Fruit fly (Drosophila melanogaster) whole organism, embryonic: ENCODE measurements around the gene wcy.

Experiments
- B-H1 ChIP-seq: fragments of 200-800 bp; sonication (Bioruptor generic); IDR thresholded peaks from 3 replicates; pipeline ENCODE4 v1.3.6; 2022; ENCODE audit warnings: missing biosample characterization, missing genetic modification characterization
- Bdp1 ChIP-seq: fragments of 200-800 bp; sonication (Bioruptor generic); optimal IDR thresholded peaks from 3 replicates; lab custom pipeline; 2016; ENCODE audit warnings: missing biosample characterization, missing genetic modification characterization
- Blimp-1 ChIP-seq: fragments of 200-800 bp; sonication (Bioruptor generic); optimal IDR thresholded peaks from 3 replicates; lab custom pipeline; 2018; ENCODE audit warnings: missing biosample characterization, missing genetic modification characterization, mild to moderate bottlenecking, moderate library complexity, missing genetic modification reagents
- CG10543 ChIP-seq: fragments of 200-800 bp; sonication (Bioruptor generic); optimal IDR thresholded peaks from 3 replicates; lab custom pipeline; 2017; ENCODE audit warnings: missing biosample characterization, mild to moderate bottlenecking, missing genetic modification characterization, moderate library complexity
- CG12391 ChIP-seq: fragments of 200-800 bp; sonication (Bioruptor generic); optimal IDR thresholded peaks from 3 replicates; lab custom pipeline; 2018; ENCODE audit warnings: missing biosample characterization, mild to moderate bottlenecking, missing genetic modification characterization, moderate library complexity
- CG12659 ChIP-seq: fragments of 200-800 bp; sonication (Bioruptor generic); optimal IDR thresholded peaks from 3 replicates; lab custom pipeline; 2017; ENCODE audit warnings: mild to moderate bottlenecking, missing biosample characterization, missing genetic modification reagents, missing genetic modification characterization
- CG13775 ChIP-seq: fragments of 200-800 bp; sonication (Bioruptor generic); optimal IDR thresholded peaks from 3 replicates; lab custom pipeline; 2017; ENCODE audit warnings: missing biosample characterization, mild to moderate bottlenecking, missing genetic modification characterization
- CG14050 ChIP-seq: fragments of 200-800 bp; sonication (Bioruptor generic); IDR thresholded peaks from 3 replicates; pipeline ENCODE4 v1.3.6; 2022; ENCODE audit warnings: missing biosample characterization, missing genetic modification characterization
- CG15601 ChIP-seq: fragments of 200-800 bp; sonication (Bioruptor generic); optimal IDR thresholded peaks from 3 replicates; lab custom pipeline; 2019; ENCODE audit warnings: missing biosample characterization, mild to moderate bottlenecking, missing genetic modification characterization, moderate library complexity
- CG34376 ChIP-seq: fragments of 200-800 bp; sonication (Bioruptor generic); optimal IDR thresholded peaks from 2 replicates; lab custom pipeline; 2018; ENCODE audit warnings: missing biosample characterization, mild to moderate bottlenecking, missing genetic modification characterization
- CG4328 ChIP-seq: fragments of 200-800 bp; sonication (Bioruptor generic); optimal IDR thresholded peaks from 3 replicates; lab custom pipeline; 2017; ENCODE audit warnings: missing biosample characterization, missing genetic modification reagents, missing genetic modification characterization
- CG4404 ChIP-seq: fragments of 200-800 bp; sonication (Bioruptor generic); IDR thresholded peaks from 2 replicates; pipeline ENCODE4 v1.3.6; 2022; ENCODE audit warnings: missing biosample characterization, missing genetic modification characterization
- CG4820 ChIP-seq: fragments of 200-800 bp; sonication (Bioruptor generic); optimal IDR thresholded peaks from 3 replicates; lab custom pipeline; 2016; ENCODE audit warnings: missing biosample characterization, missing genetic modification characterization
- CG6765 ChIP-seq: fragments of 200-800 bp; sonication (Bioruptor generic); optimal IDR thresholded peaks from 3 replicates; lab custom pipeline; 2017; ENCODE audit warnings: missing biosample characterization, mild to moderate bottlenecking, missing genetic modification characterization
- CG7839 ChIP-seq: fragments of 200-800 bp; sonication (Bioruptor generic); optimal IDR thresholded peaks from 3 replicates; lab custom pipeline; 2018; ENCODE audit warnings: missing biosample characterization, mild to moderate bottlenecking, missing genetic modification characterization, moderate library complexity
- CG9876 ChIP-seq: fragments of 200-800 bp; sonication (Bioruptor generic); optimal IDR thresholded peaks from 2 replicates; lab custom pipeline; 2016; ENCODE audit warnings: missing biosample characterization, missing genetic modification characterization
- CG9932 ChIP-seq: fragments of 200-800 bp; sonication (Bioruptor generic); IDR thresholded peaks from 2 replicates; pipeline ENCODE4 v1.3.6; 2022; ENCODE audit warnings: missing biosample characterization, missing genetic modification characterization
- Dll ChIP-seq: fragments of 200-800 bp; sonication (Bioruptor generic); IDR thresholded peaks from 4 replicates; pipeline ENCODE4 v1.3.6; 2022; ENCODE audit warnings: missing biosample characterization, missing genetic modification characterization; ENCODE audit not compliant: partially characterized antibody
- H15 ChIP-seq: fragments of 200-800 bp; sonication (Bioruptor generic); IDR thresholded peaks from 3 replicates; pipeline ENCODE4 v1.3.6; 2022; ENCODE audit warnings: missing biosample characterization, missing genetic modification characterization
- HLHmδ ChIP-seq: fragments of 200-800 bp; sonication (Bioruptor generic); optimal IDR thresholded peaks from 2 replicates; lab custom pipeline; 2018; ENCODE audit warnings: missing biosample characterization, mild to moderate bottlenecking, missing genetic modification characterization, moderate library complexity
- Mes4 ChIP-seq: fragments of 200-800 bp; sonication (Bioruptor generic); optimal IDR thresholded peaks from 2 replicates; lab custom pipeline; 2016; ENCODE audit warnings: missing biosample characterization, missing genetic modification characterization
- Neu2 ChIP-seq: fragments of 200-800 bp; sonication (Bioruptor generic); optimal IDR thresholded peaks from 3 replicates; lab custom pipeline; 2016; ENCODE audit warnings: missing biosample characterization, missing genetic modification characterization, borderline replicate concordance
- Optix ChIP-seq: fragments of 200-800 bp; sonication (Bioruptor generic); IDR thresholded peaks from 3 replicates; pipeline ENCODE4 v1.3.6; 2022; ENCODE audit warnings: missing biosample characterization, missing genetic modification characterization
- Six4 ChIP-seq: fragments of 200-800 bp; sonication (Bioruptor generic); optimal IDR thresholded peaks from 2 replicates; lab custom pipeline; 2016; ENCODE audit warnings: missing biosample characterization, missing genetic modification characterization
- aop ChIP-seq: fragments of 200-800 bp; sonication (Bioruptor generic); IDR thresholded peaks from 2 replicates; pipeline ENCODE4 v1.3.6; 2022; ENCODE audit warnings: missing biosample characterization, missing genetic modification characterization
- ap ChIP-seq: fragments of 200-800 bp; sonication (Bioruptor generic); IDR thresholded peaks from 2 replicates; pipeline ENCODE4 v1.3.6; 2022; ENCODE audit warnings: missing biosample characterization, missing genetic modification characterization
- az2 ChIP-seq: fragments of 200-800 bp; sonication (Bioruptor generic); optimal IDR thresholded peaks from 3 replicates; lab custom pipeline; 2016; ENCODE audit warnings: missing biosample characterization, missing genetic modification characterization
- br ChIP-seq: fragments of >200 bp; optimal IDR thresholded peaks from 2 replicates; lab custom pipeline; 2017
- chn ChIP-seq: fragments of 200-800 bp; sonication (Bioruptor generic); optimal IDR thresholded peaks from 2 replicates; lab custom pipeline; 2016; ENCODE audit warnings: missing biosample characterization, missing genetic modification characterization
- cwo ChIP-seq: fragments of 200-800 bp; sonication (Bioruptor generic); optimal IDR thresholded peaks from 3 replicates; lab custom pipeline; 2017; ENCODE audit warnings: missing biosample characterization, missing genetic modification characterization, mild to moderate bottlenecking, moderate library complexity, missing genetic modification reagents
- ems ChIP-seq: fragments of 200-800 bp; sonication (Bioruptor generic); optimal IDR thresholded peaks from 3 replicates; lab custom pipeline; 2016; ENCODE audit warnings: missing biosample characterization, missing genetic modification characterization
- gcm ChIP-seq: fragments of 200-800 bp; sonication (Bioruptor generic); optimal IDR thresholded peaks from 2 replicates; lab custom pipeline; 2019; ENCODE audit warnings: missing biosample characterization, mild to moderate bottlenecking, missing genetic modification characterization, moderate library complexity
- gsb ChIP-seq: fragments of 200-800 bp; sonication (Bioruptor generic); IDR thresholded peaks from 2 replicates; pipeline ENCODE4 v1.3.6; 2022; ENCODE audit warnings: missing biosample characterization, missing genetic modification characterization
- her ChIP-seq: fragments of 200-800 bp; sonication (Bioruptor generic); optimal IDR thresholded peaks from 2 replicates; lab custom pipeline; 2016; ENCODE audit warnings: missing biosample characterization, missing genetic modification characterization
- kay ChIP-seq: fragments of 200-800 bp; sonication (Bioruptor generic); optimal IDR thresholded peaks from 2 replicates; lab custom pipeline; 2016; ENCODE audit warnings: missing biosample characterization, missing genetic modification characterization
- knrl ChIP-seq: fragments of 200-800 bp; sonication (Bioruptor generic); IDR thresholded peaks from 3 replicates; pipeline ENCODE4 v1.3.6; 2022; ENCODE audit warnings: missing biosample characterization, missing genetic modification characterization; ENCODE audit not compliant: partially characterized antibody
- luna ChIP-seq: fragments of 200-800 bp; sonication (Bioruptor generic); optimal IDR thresholded peaks from 2 replicates; lab custom pipeline; 2016; ENCODE audit warnings: missing biosample characterization, missing genetic modification characterization
- mld ChIP-seq: fragments of 200-800 bp; sonication (Bioruptor generic); IDR thresholded peaks from 3 replicates; pipeline ENCODE4 v1.3.6; 2022; ENCODE audit warnings: missing biosample characterization, missing genetic modification characterization; ENCODE audit not compliant: partially characterized antibody
- nom ChIP-seq: fragments of 200-800 bp; sonication (Bioruptor generic); optimal IDR thresholded peaks from 2 replicates; lab custom pipeline; 2017; ENCODE audit warnings: missing biosample characterization, missing genetic modification characterization, mild to moderate bottlenecking, moderate library complexity, missing genetic modification reagents
- pan ChIP-seq, 4 experiments: fragments of >200 bp in 3 of 4; fragments of 200-800 bp in 1 of 4; sonication (Bioruptor generic) in 1 of 4; optimal IDR thresholded peaks in 3 of 4; IDR thresholded peaks in 1 of 4; 2 replicates each; pipeline versions ENCODE4 v1.3.6 to Lab custom; 2017 to 2022; ENCODE audit warnings: missing biosample characterization in 2 of 4, missing genetic modification characterization in 2 of 4, mixed read lengths in 1 of 4
- row ChIP-seq: fragments of 200-800 bp; sonication (Bioruptor generic); IDR thresholded peaks from 3 replicates; pipeline ENCODE4 v1.3.6; 2022; ENCODE audit warnings: missing biosample characterization, missing genetic modification characterization
- sens-2 ChIP-seq: fragments of 200-800 bp; sonication (Bioruptor generic); IDR thresholded peaks from 2 replicates; pipeline ENCODE4 v1.3.6; 2022; ENCODE audit warnings: missing biosample characterization, missing genetic modification characterization
- sr ChIP-seq: fragments of 200-800 bp; sonication (Bioruptor generic); IDR thresholded peaks from 3 replicates; pipeline ENCODE4 v1.3.6; 2022; ENCODE audit warnings: missing biosample characterization, missing genetic modification characterization
- ssp ChIP-seq: fragments of 200-800 bp; sonication (Bioruptor generic); IDR thresholded peaks from 2 replicates; pipeline ENCODE4 v1.3.6; 2022; ENCODE audit warnings: missing biosample characterization, missing genetic modification characterization
- stc ChIP-seq: fragments of 200-800 bp; sonication (Bioruptor generic); IDR thresholded peaks from 2 replicates; pipeline ENCODE4 v1.3.6; 2022; ENCODE audit warnings: missing biosample characterization, missing genetic modification characterization
- unc-4 ChIP-seq: fragments of 200-800 bp; sonication (Bioruptor generic); IDR thresholded peaks from 2 replicates; pipeline ENCODE4 v1.3.6; 2022; ENCODE audit warnings: missing biosample characterization, missing genetic modification characterization; ENCODE audit not compliant: partially characterized antibody
- zf30C ChIP-seq: fragments of 200-800 bp; sonication (Bioruptor generic); optimal IDR thresholded peaks from 3 replicates; lab custom pipeline; 2018; ENCODE audit warnings: missing biosample characterization, mild to moderate bottlenecking, missing genetic modification characterization
- zfh2 ChIP-seq: fragments of 200-800 bp; sonication (Bioruptor generic); optimal IDR thresholded peaks from 2 replicates; lab custom pipeline; 2016; ENCODE audit warnings: missing biosample characterization, missing genetic modification characterization

wcy gene

dm6 chrX:17125017-17125821 lies 47.5 kb upstream of the wcy start (continued):
- TF ChIP-seq sr = no peak
- peak; percentile 37; the same call in 1 of the 2 replicates for TF ChIP-seq gsb
- TF ChIP-seq Optix (GFP tag; lab: Robert Waterston, UW) = peak; percentile 35; the same call in 1 of the 3 replicates
- peak; percentile 87 for TF ChIP-seq unc-4 (GFP tag; lab: Robert Waterston, UW)
- peak; percentile 98 for TF ChIP-seq Dll (GFP tag; lab: Robert Waterston, UW)
- TF ChIP-seq Blimp-1 = peak; percentile 62
- TF ChIP-seq CG34376 = peak; percentile 85
- TF ChIP-seq ssp = peak; percentile 29
- peak; percentile 57 for TF ChIP-seq HLHmδ
- TF ChIP-seq chn = peak; percentile 34
- TF ChIP-seq CG14050 (GFP tag; lab: Robert Waterston, UW) = peak; percentile 72
- TF ChIP-seq Mes4 = no peak
- TF ChIP-seq CG4820 (GFP tag; lab: Kevin White, UChicago) = peak; percentile 27
- no peak for TF ChIP-seq zf30C (GFP tag; lab: Kevin White, UChicago)
- peak; percentile 59 for TF ChIP-seq CG12659
- TF ChIP-seq CG12391 = peak; percentile 47
- peak; percentile 53; the same call in 2 of the 3 replicates for TF ChIP-seq B-H1 (GFP tag; lab: Robert Waterston, UW)
- TF ChIP-seq row (GFP tag; lab: Robert Waterston, UW) = peak; percentile 95
- TF ChIP-seq mld (GFP tag; lab: Robert Waterston, UW) = peak; percentile 90; the same call in 2 of the 3 replicates
- TF ChIP-seq pan (optimal IDR thresholded peaks at IDR 0.05; lab: Kevin White, UChicago) = no peak
- peak in 1 of 2 experiments; percentile 81 for TF ChIP-seq pan (GFP tag; optimal IDR thresholded peaks at IDR 0.05 in 1 of 2, IDR thresholded peaks at IDR 0.05 in 1 of 2)
- peak; percentile 49 for TF ChIP-seq CG10543 (GFP tag; lab: Kevin White, UChicago)
- TF ChIP-seq CG15601 (tag; lab: Kevin White, UChicago) = peak; percentile 12
- peak; percentile 17 for TF ChIP-seq her (GFP tag; lab: Kevin White, UChicago)
- peak; percentile 38 for TF ChIP-seq CG13775 (GFP tag; lab: Kevin White, UChicago)
- peak; percentile 87; the same call in 2 of the 3 replicates for TF ChIP-seq knrl (GFP tag; lab: Robert Waterston, UW)
- TF ChIP-seq nom = peak; percentile 42
- peak; percentile 12 for TF ChIP-seq Neu2
- TF ChIP-seq CG7839 (tag; lab: Kevin White, UChicago) = peak; percentile 85
- 0 out of 2 replicates have a peak, but pooled peaks have one; percentile 40 for TF ChIP-seq ap (GFP tag; lab: Robert Waterston, UW)
- no peak for TF ChIP-seq ems (GFP tag; lab: Kevin White, UChicago)
- peak; percentile 23 for TF ChIP-seq CG4328 (GFP tag; lab: Kevin White, UChicago)
- no peak for TF ChIP-seq CG9876 (GFP tag; lab: Kevin White, UChicago)
- no peak for TF ChIP-seq aop (GFP tag; lab: Robert Waterston, UW)
- TF ChIP-seq CG4404 (GFP tag; lab: Robert Waterston, UW) = no peak; the same call in 1 of the 2 replicates
- TF ChIP-seq Six4 = peak; percentile 4
- TF ChIP-seq luna = no peak
- peak; percentile 58 for TF ChIP-seq zfh2 (GFP tag; lab: Kevin White, UChicago)
- peak; percentile 63 for TF ChIP-seq CG9932 (GFP tag; lab: Robert Waterston, UW)
- no peak for TF ChIP-seq br (lab: Kevin White, UChicago)
- TF ChIP-seq sens-2 (GFP tag; lab: Robert Waterston, UW) = 0 out of 2 replicates have a peak, but pooled peaks have one; percentile 40
- TF ChIP-seq cwo (GFP tag; lab: Kevin White, UChicago) = peak; percentile 78
- peak; percentile 6 for TF ChIP-seq kay (GFP tag; lab: Kevin White, UChicago)
- peak; percentile 8 for TF ChIP-seq gcm (GFP tag; lab: Kevin White, UChicago)
- TF ChIP-seq az2 = peak; percentile 32
- TF ChIP-seq CG6765 (GFP tag; lab: Kevin White, UChicago) = peak; percentile 67
- no peak for TF ChIP-seq Bdp1
- TF ChIP-seq H15 (GFP tag; lab: Robert Waterston, UW) = 0 out of 3 replicates have a peak, but pooled peaks have one; percentile 30
- TF ChIP-seq stc (GFP tag; lab: Robert Waterston, UW) = peak; percentile 85
